Worm (Caenorhabditis elegans) whole organism, L4 larva: ENCODE measurements around the gene clec-264.

Experiments used
- D1046.2 ChIP-seq: fragments of 200-800 bp; sonication (Bioruptor generic); IDR thresholded peaks from 2 replicates; pipeline ENCODE4 v1.3.6; 2022; ENCODE audit warnings: missing genetic modification characterization, missing compliant biosample characterization
- F10B5.3 ChIP-seq: sonication (generic microtip); optimal IDR thresholded peaks from 2 replicates; lab custom pipeline; 2016; ENCODE audit warnings: mild to moderate bottlenecking, missing genetic modification characterization, missing compliant biosample characterization
- F49E8.2 ChIP-seq: sonication (generic microtip); optimal IDR thresholded peaks from 2 replicates; lab custom pipeline; 2016; ENCODE audit warnings: missing compliant biosample characterization, mild to moderate bottlenecking, missing genetic modification characterization, borderline replicate concordance
- T26A8.4 ChIP-seq: fragments of 200-800 bp; sonication (Bioruptor generic); IDR thresholded peaks from 2 replicates; pipeline ENCODE4 v1.3.6; 2022; ENCODE audit warnings: missing genetic modification characterization, missing compliant biosample characterization
- Y105C5A.15 ChIP-seq: fragments of 200-800 bp; sonication (Bioruptor generic); IDR thresholded peaks from 2 replicates; pipeline ENCODE4 v1.3.6; 2022; ENCODE audit warnings: missing genetic modification characterization, missing compliant biosample characterization
- Y48G9A.11 ChIP-seq: fragments of 200-800 bp; sonication (Bioruptor generic); IDR thresholded peaks from 2 replicates; pipeline ENCODE4 v1.3.6; 2022; ENCODE audit warnings: missing genetic modification reagents, missing genetic modification characterization, missing compliant biosample characterization
- ZK546.5 ChIP-seq, 2 experiments: sonication (generic microtip); optimal IDR thresholded peaks; 2 replicates each; lab custom pipeline; 2017; ENCODE audit warnings: missing biosample characterization in 2 of 2, missing genetic modification characterization in 2 of 2
- aha-1 ChIP-seq: fragments of 150-350 bp; peaks from one replicate; lab custom pipeline; 2014; ENCODE audit warnings: missing biosample characterization, missing genetic modification characterization
- aly-2 ChIP-seq: sonication (generic microtip); optimal IDR thresholded peaks from 2 replicates; lab custom pipeline; 2018; ENCODE audit warnings: missing biosample characterization, missing genetic modification characterization
- ama-1 ChIP-seq: fragments of 150-350 bp; optimal IDR thresholded peaks from 2 replicates; lab custom pipeline; 2014; ENCODE audit warnings: inconsistent platforms, mixed read lengths
- arid-1 ChIP-seq: fragments of 200-800 bp; sonication (Bioruptor generic); conservative IDR thresholded peaks from 2 replicates; pipeline ENCODE4 v1.3.6; 2022; ENCODE audit warnings: missing genetic modification reagents, missing genetic modification characterization, missing compliant biosample characterization
- ceh-28 ChIP-seq: fragments of 150-350 bp; optimal IDR thresholded peaks from 2 replicates; lab custom pipeline; 2014; ENCODE audit warnings: missing biosample characterization, missing genetic modification reagents, missing genetic modification characterization
- ceh-44 ChIP-seq: fragments of 200-800 bp; sonication (Bioruptor generic); IDR thresholded peaks from 2 replicates; pipeline ENCODE4 v1.3.6; 2022; ENCODE audit warnings: missing genetic modification reagents, missing genetic modification characterization, missing compliant biosample characterization
- ctbp-1 ChIP-seq: fragments of 200-800 bp; sonication (Bioruptor generic); IDR thresholded peaks from 2 replicates; pipeline ENCODE4 v1.3.6; 2022; ENCODE audit warnings: missing genetic modification reagents, missing genetic modification characterization, missing compliant biosample characterization
- daf-16 ChIP-seq, 3 experiments: sonication (generic microtip); optimal IDR thresholded peaks; 2 replicates each; lab custom pipeline; 2016 to 2017; ENCODE audit warnings: missing genetic modification characterization in 3 of 3, missing genetic modification reagents in 3 of 3, mild to moderate bottlenecking in 2 of 3, missing compliant biosample characterization in 2 of 3, missing biosample characterization in 1 of 3, moderate library complexity in 1 of 3
- daf-8 ChIP-seq: fragments of 200-800 bp; sonication (Bioruptor generic); IDR thresholded peaks from 2 replicates; pipeline ENCODE4 v1.3.6; 2022; ENCODE audit warnings: missing genetic modification characterization, missing compliant biosample characterization
- duxl-1 ChIP-seq: sonication (generic microtip); optimal IDR thresholded peaks from 2 replicates; lab custom pipeline; 2016; ENCODE audit warnings: mild to moderate bottlenecking, missing genetic modification characterization, moderate library complexity, missing compliant biosample characterization; ENCODE audit not compliant: poor library complexity
- dve-1 ChIP-seq: sonication (generic microtip); optimal IDR thresholded peaks from 2 replicates; lab custom pipeline; 2017; ENCODE audit warnings: antibody characterized with exemption, mild to moderate bottlenecking, missing genetic modification characterization, missing compliant biosample characterization; ENCODE audit not compliant: insufficient read depth
- egl-27 ChIP-seq: sonication (generic microtip); optimal IDR thresholded peaks from 3 replicates; lab custom pipeline; 2017; ENCODE audit warnings: missing biosample characterization, missing genetic modification reagents, missing genetic modification characterization
- egl-43 ChIP-seq: fragments of 200-800 bp; sonication (Bioruptor generic); IDR thresholded peaks from 2 replicates; pipeline ENCODE4 v1.3.6; 2022; ENCODE audit warnings: missing genetic modification reagents, missing genetic modification characterization, missing compliant biosample characterization
- hif-1 ChIP-seq, 2 experiments: sonication (generic microtip); optimal IDR thresholded peaks; 2 replicates each; lab custom pipeline; 2016 to 2017; ENCODE audit warnings: missing compliant biosample characterization in 2 of 2, missing genetic modification characterization in 2 of 2, missing genetic modification reagents in 2 of 2, missing genotype in 2 of 2, mild to moderate bottlenecking in 1 of 2
- hlh-11 ChIP-seq: fragments of 200-800 bp; sonication (Bioruptor generic); optimal IDR thresholded peaks from 2 replicates; lab custom pipeline; 2018; ENCODE audit warnings: mild to moderate bottlenecking, missing genetic modification characterization, missing compliant biosample characterization
- hmg-1.1 ChIP-seq: fragments of 200-800 bp; sonication (Bioruptor generic); IDR thresholded peaks from 2 replicates; pipeline ENCODE4 v1.3.6; 2022; ENCODE audit warnings: missing genetic modification reagents, missing genetic modification characterization, missing compliant biosample characterization
- lin-13 ChIP-seq: fragments of 150-350 bp; optimal IDR thresholded peaks from 2 replicates; lab custom pipeline; 2014; ENCODE audit warnings: missing biosample characterization, missing genetic modification reagents, missing genetic modification characterization
- lin-15B ChIP-seq: fragments of 150-350 bp; sonication (generic microtip); optimal IDR thresholded peaks from 3 replicates; lab custom pipeline; 2014; ENCODE audit warnings: missing biosample characterization, missing genetic modification characterization
- lin-38 ChIP-seq: fragments of 200-800 bp; sonication (Bioruptor generic); IDR thresholded peaks from 2 replicates; pipeline ENCODE4 v1.3.6; 2022; ENCODE audit warnings: missing genetic modification reagents, missing genetic modification characterization, missing compliant biosample characterization
- lsy-2 ChIP-seq, 2 experiments: fragments of 150-350 bp in 1 of 2; sonication (generic microtip) in 1 of 2; optimal IDR thresholded peaks; 2 replicates each; lab custom pipeline; 2014 to 2017; ENCODE audit warnings: missing biosample characterization in 2 of 2, missing genetic modification characterization in 2 of 2
- madf-5 ChIP-seq, 2 experiments: fragments of 200-800 bp; sonication (Bioruptor generic); IDR thresholded peaks; 2 replicates each; pipeline ENCODE4 v1.3.6; 2022; ENCODE audit warnings: missing compliant biosample characterization in 2 of 2, missing genetic modification characterization in 2 of 2
- mdl-1 ChIP-seq, 2 experiments: fragments of 150-350 bp in 1 of 2; sonication (generic microtip) in 1 of 2; optimal IDR thresholded peaks; 2 replicates each; lab custom pipeline; 2014 to 2017; ENCODE audit warnings: missing biosample characterization in 2 of 2, missing genetic modification characterization in 2 of 2
- mdt-29 ChIP-seq: fragments of 200-800 bp; sonication (Bioruptor generic); IDR thresholded peaks from 2 replicates; pipeline ENCODE4 v1.3.6; 2022; ENCODE audit warnings: missing genetic modification reagents, missing genetic modification characterization, missing compliant biosample characterization
- mep-1 ChIP-seq: fragments of 150-350 bp; sonication (generic microtip); optimal IDR thresholded peaks from 3 replicates; lab custom pipeline; 2014; ENCODE audit warnings: missing biosample characterization, missing genetic modification characterization
- mes-2 ChIP-seq: sonication (generic microtip); optimal IDR thresholded peaks from 2 replicates; lab custom pipeline; 2016; ENCODE audit warnings: missing genotype, mild to moderate bottlenecking, missing genetic modification characterization, missing compliant biosample characterization; ENCODE audit not compliant: poor library complexity, severe bottlenecking
- nhr-111 ChIP-seq: fragments of 200-800 bp; sonication (Bioruptor generic); optimal IDR thresholded peaks from 2 replicates; lab custom pipeline; 2018; ENCODE audit warnings: mild to moderate bottlenecking, missing genetic modification characterization, missing compliant biosample characterization
- nhr-28 ChIP-seq: fragments of 150-350 bp; optimal IDR thresholded peaks from 2 replicates; lab custom pipeline; 2014; ENCODE audit warnings: missing biosample characterization, missing genetic modification characterization
- nhr-77 ChIP-seq: fragments of 150-350 bp; optimal IDR thresholded peaks from 2 replicates; lab custom pipeline; 2014; ENCODE audit warnings: missing biosample characterization, missing genetic modification characterization
- pha-4 ChIP-seq, 2 experiments: fragments of 150-350 bp in 1 of 2; fragments of 200-800 bp in 1 of 2; sonication (Bioruptor generic) in 1 of 2; IDR thresholded peaks in 1 of 2; optimal IDR thresholded peaks in 1 of 2; 2 replicates each; pipeline versions ENCODE4 v1.3.6 to Lab custom; 2014 to 2022; ENCODE audit warnings: missing genetic modification characterization in 2 of 2, missing genetic modification reagents in 2 of 2, missing biosample characterization in 1 of 2, missing compliant biosample characterization in 1 of 2
- rbr-2 ChIP-seq: sonication (generic microtip); optimal IDR thresholded peaks from 2 replicates; lab custom pipeline; 2016; ENCODE audit warnings: missing genotype, missing genetic modification characterization, missing compliant biosample characterization
- saeg-2 ChIP-seq: fragments of 200-800 bp; sonication (Bioruptor generic); IDR thresholded peaks from 2 replicates; pipeline ENCODE4 v1.3.6; 2022; ENCODE audit warnings: missing genetic modification reagents, missing genetic modification characterization, missing compliant biosample characterization
- sdz-12 ChIP-seq: fragments of 200-800 bp; sonication (Bioruptor generic); optimal IDR thresholded peaks from 2 replicates; lab custom pipeline; 2018; ENCODE audit warnings: mild to moderate bottlenecking, missing genetic modification characterization, missing compliant biosample characterization
- skn-1 ChIP-seq: fragments of 150-350 bp; optimal IDR thresholded peaks from 2 replicates; lab custom pipeline; 2014; ENCODE audit warnings: missing biosample characterization, missing genetic modification characterization
- snpc-1.2 ChIP-seq: fragments of 200-800 bp; sonication (Bioruptor generic); IDR thresholded peaks from 2 replicates; pipeline ENCODE4 v1.3.6; 2022; ENCODE audit warnings: missing genetic modification reagents, missing genetic modification characterization, missing compliant biosample characterization
- snpc-4 ChIP-seq: fragments of 150-350 bp; optimal IDR thresholded peaks from 2 replicates; lab custom pipeline; 2014; ENCODE audit warnings: missing biosample characterization, missing genetic modification characterization
- unc-62 ChIP-seq, 3 experiments: fragments of 150-350 bp in 1 of 3; sonication (generic microtip); optimal IDR thresholded peaks in 2 of 3; peaks in 1 of 3; 1 replicate in 1 of 3; 2 replicates in 2 of 3; lab custom pipeline; 2014 to 2017; ENCODE audit warnings: missing biosample characterization in 3 of 3, missing genetic modification characterization in 3 of 3, missing genetic modification reagents in 3 of 3, missing genotype in 1 of 3
- zfp-3 ChIP-seq: fragments of 200-800 bp; sonication (Bioruptor generic); conservative IDR thresholded peaks from 2 replicates; pipeline ENCODE4 v1.3.6; 2022; ENCODE audit warnings: missing genetic modification reagents, missing genetic modification characterization, missing compliant biosample characterization

Gene clec-264

DNA sequence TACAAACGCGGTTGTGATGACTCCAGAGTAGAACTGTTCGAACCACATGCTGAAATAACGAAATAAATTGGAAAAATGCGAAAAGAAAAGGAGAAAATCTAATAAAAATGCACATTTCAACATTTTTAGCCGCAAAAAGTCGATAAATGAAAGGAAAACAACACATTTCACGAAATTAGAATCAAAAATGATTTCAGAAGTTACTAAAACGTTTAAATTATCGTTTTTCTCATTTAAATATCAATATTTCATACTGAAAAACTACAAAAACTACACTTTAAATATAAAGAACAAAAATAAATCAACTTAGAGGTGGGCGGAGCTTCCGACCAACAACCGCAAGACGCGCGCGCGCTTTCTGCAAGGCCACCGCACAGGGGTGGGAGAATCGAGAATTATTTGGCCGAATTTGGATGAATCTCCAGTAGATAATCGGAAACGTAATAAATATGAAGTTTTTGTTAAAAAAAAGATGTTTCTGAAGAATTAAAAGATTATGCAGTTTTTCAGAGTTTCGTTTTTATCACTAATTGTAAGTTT lies 1.4 kb upstream of the clec-264 start, which contains the start of gene ndua-1 (continued):
- no peak for TF ChIP-seq daf-8 (GFP tag; lab: Robert Waterston, UW)
- TF ChIP-seq madf-5 (GFP tag; IDR thresholded peaks at IDR 0.05; lab: Robert Waterston, UW), result no peak
- peak; percentile 23 for TF ChIP-seq dve-1 (tag; lab: Kevin White, UChicago)
- TF ChIP-seq Y48G9A.11 (GFP tag; lab: Robert Waterston, UW), result no peak
- peak; percentile 55 for TF ChIP-seq nhr-28 (tag; lab: Kevin White, UChicago)
- TF ChIP-seq zfp-3 (GFP tag; lab: Robert Waterston, UW), result no peak
- TF ChIP-seq ceh-44 (GFP tag; lab: Robert Waterston, UW), result no peak
- TF ChIP-seq F49E8.2 (tag; lab: Kevin White, UChicago), result no peak
- TF ChIP-seq arid-1, result no peak
- no peak for TF ChIP-seq lin-38 (GFP tag; lab: Robert Waterston, UW)
- TF ChIP-seq ama-1 (lab: Kevin White, UChicago), result no peak
- TF ChIP-seq D1046.2 (GFP tag; lab: Robert Waterston, UW), result no peak
- no peak for TF ChIP-seq egl-27
- peak; percentile 26 for TF ChIP-seq rbr-2 (tag; lab: Kevin White, UChicago)
- TF ChIP-seq mdl-1 (tag; optimal IDR thresholded peaks at IDR 0.05; lab: Kevin White, UChicago), result no peak
- TF ChIP-seq pha-4 (GFP tag; IDR thresholded peaks at IDR 0.05; lab: Robert Waterston, UW), result no peak
- no peak for TF ChIP-seq pha-4 (tag; optimal IDR thresholded peaks at IDR 0.05; lab: Kevin White, UChicago)
- peak; percentile 86 for TF ChIP-seq mes-2 (tag; lab: Kevin White, UChicago)
- TF ChIP-seq skn-1 (tag; lab: Kevin White, UChicago), result no peak
- no peak for TF ChIP-seq F10B5.3 (tag; lab: Kevin White, UChicago)

DNA sequence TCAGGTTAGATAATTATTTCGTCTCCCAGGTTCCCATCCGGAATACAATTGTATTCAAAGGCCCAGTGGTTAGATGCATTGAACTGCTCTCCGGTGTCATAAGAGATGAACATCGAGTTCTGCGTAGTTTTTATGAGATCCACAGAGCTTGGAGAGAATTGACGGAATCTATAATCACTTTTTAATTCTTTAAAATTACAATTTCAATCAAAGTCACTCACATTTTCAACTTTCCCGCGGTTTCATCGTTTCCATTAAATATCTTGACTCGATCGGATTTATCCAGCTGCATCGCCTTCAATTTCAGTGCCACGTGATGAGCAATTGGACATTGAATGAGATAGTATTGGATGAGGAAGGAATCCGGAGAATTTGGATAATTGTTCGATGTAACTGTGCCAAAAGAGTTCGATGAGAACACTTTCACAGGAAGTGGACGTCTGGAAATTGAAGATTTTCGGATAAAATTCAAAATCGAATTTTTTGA lies 2.7 kb downstream of the clec-264 start:
- no peak for TF ChIP-seq snpc-4
- 0 out of 2 replicates have a peak, but pooled peaks have one; percentile 26 for TF ChIP-seq hmg-1.1
- TF ChIP-seq daf-16 (GFP tag; optimal IDR thresholded peaks at IDR 0.05; lab: Kevin White, UChicago), result peak in 1 of 2 experiments; percentile 63
- TF ChIP-seq daf-16 (tag; optimal IDR thresholded peaks at IDR 0.05; lab: Kevin White, UChicago), result peak; percentile 9
- no peak for TF ChIP-seq ceh-44 (GFP tag; lab: Robert Waterston, UW)
- peak; percentile 17 for TF ChIP-seq nhr-111
- TF ChIP-seq egl-43 (GFP tag; lab: Robert Waterston, UW), result 0 out of 2 replicates have a peak, but pooled peaks have one; percentile 46
- no peak for TF ChIP-seq lin-15B (tag; lab: Kevin White, UChicago)
- TF ChIP-seq lin-13 (GFP tag; lab: Kevin White, UChicago), result peak; percentile 26
- TF ChIP-seq madf-5 (GFP tag; IDR thresholded peaks at IDR 0.05; lab: Robert Waterston, UW), result no peak
- no peak for TF ChIP-seq ZK546.5 (tag; optimal IDR thresholded peaks at IDR 0.05; lab: Kevin White, UChicago)
- peak; percentile 51; the same call in 1 of the 2 replicates for TF ChIP-seq T26A8.4
- TF ChIP-seq unc-62 (GFP tag; optimal IDR thresholded peaks at IDR 0.05 in 1 of 2; lab: Kevin White, UChicago), result peak in 1 of 2 experiments; percentile 46
- TF ChIP-seq unc-62 (tag; optimal IDR thresholded peaks at IDR 0.05; lab: Kevin White, UChicago), result no peak
- TF ChIP-seq lsy-2 (tag; optimal IDR thresholded peaks at IDR 0.05; lab: Kevin White, UChicago), result peak in 1 of 2 experiments; percentile 64
- TF ChIP-seq sdz-12 (GFP tag; lab: Kevin White, UChicago), result peak; percentile 51
- TF ChIP-seq dve-1 (tag; lab: Kevin White, UChicago), result peak; percentile 26
- TF ChIP-seq hlh-11 (tag; lab: Kevin White, UChicago), result no peak
- peak; percentile 28; the same call in 1 of the 2 replicates for TF ChIP-seq D1046.2 (GFP tag; lab: Robert Waterston, UW)
- no peak for TF ChIP-seq snpc-1.2 (GFP tag; lab: Robert Waterston, UW)
- TF ChIP-seq Y105C5A.15 (GFP tag; lab: Robert Waterston, UW), result no peak
- no peak for TF ChIP-seq nhr-77
- peak; percentile 79 for TF ChIP-seq ama-1 (lab: Kevin White, UChicago)
- peak; percentile 56 for TF ChIP-seq duxl-1 (tag; lab: Kevin White, UChicago)
- peak; percentile 39 for TF ChIP-seq mep-1
- TF ChIP-seq aly-2 (tag; lab: Kevin White, UChicago), result no peak
- TF ChIP-seq aha-1 (tag; lab: Kevin White, UChicago), result peak; percentile 37
- TF ChIP-seq mdt-29 (GFP tag; lab: Robert Waterston, UW), result no peak
- TF ChIP-seq egl-27, result no peak
- TF ChIP-seq saeg-2 (GFP tag; lab: Robert Waterston, UW), result no peak
- TF ChIP-seq arid-1, result peak; percentile 70; the same call in 1 of the 2 replicates
- TF ChIP-seq rbr-2 (tag; lab: Kevin White, UChicago), result no peak
- TF ChIP-seq hif-1 (tag; optimal IDR thresholded peaks at IDR 0.05; lab: Kevin White, UChicago), result no peak
- TF ChIP-seq ctbp-1 (GFP tag; lab: Robert Waterston, UW), result peak; percentile 38
- no peak for TF ChIP-seq mdl-1 (tag; optimal IDR thresholded peaks at IDR 0.05; lab: Kevin White, UChicago)
- no peak for TF ChIP-seq ceh-28 (tag; lab: Kevin White, UChicago)
- TF ChIP-seq F10B5.3 (tag; lab: Kevin White, UChicago), result peak; percentile 54
